Worm (Caenorhabditis elegans) whole organism, young adult: ENCODE results near the gene rgr-1.

Experiments used
- B0035.1 ChIP-seq: sonication (generic microtip); optimal IDR thresholded peaks from 2 replicates; lab custom pipeline; 2016; ENCODE audit warnings: missing genetic modification characterization, mild to moderate bottlenecking, missing compliant biosample characterization, missing genotype, missing genetic modification reagents
- B0261.1 ChIP-seq: sonication (generic microtip); optimal IDR thresholded peaks from 2 replicates; lab custom pipeline; 2016; ENCODE audit warnings: mild to moderate bottlenecking, missing genetic modification characterization, moderate library complexity, missing compliant biosample characterization
- C17E4.6 ChIP-seq: fragments of 200-800 bp; sonication (Bioruptor generic); IDR thresholded peaks from 2 replicates; pipeline ENCODE4 v1.3.6; 2022; ENCODE audit warnings: missing genetic modification reagents, missing genetic modification characterization, missing compliant biosample characterization
- F22D6.2 ChIP-seq: sonication (generic microtip); optimal IDR thresholded peaks from 2 replicates; lab custom pipeline; 2016; ENCODE audit warnings: mild to moderate bottlenecking, missing genetic modification characterization, missing compliant biosample characterization
- F23B12.7 ChIP-seq: sonication (generic microtip); optimal IDR thresholded peaks from 2 replicates; lab custom pipeline; 2017; ENCODE audit warnings: missing genetic modification characterization, mild to moderate bottlenecking, missing compliant biosample characterization, antibody characterized with exemption, moderate library complexity; ENCODE audit not compliant: insufficient read depth
- F39B2.1 ChIP-seq: fragments of 200-800 bp; sonication (Bioruptor generic); IDR thresholded peaks from 2 replicates; pipeline ENCODE4 v1.3.6; 2022; ENCODE audit warnings: missing genetic modification reagents, missing genetic modification characterization, missing compliant biosample characterization
- F49E8.2 ChIP-seq: sonication (generic microtip); optimal IDR thresholded peaks from 3 replicates; lab custom pipeline; 2017; ENCODE audit warnings: missing genetic modification characterization, mild to moderate bottlenecking, missing compliant biosample characterization, antibody characterized with exemption, moderate library complexity; ENCODE audit not compliant: insufficient read depth
- F55B11.4 ChIP-seq: sonication (generic microtip); optimal IDR thresholded peaks from 2 replicates; lab custom pipeline; 2016; ENCODE audit warnings: missing compliant biosample characterization, missing genetic modification characterization, borderline replicate concordance; ENCODE audit not compliant: insufficient read depth
- T26A5.8 ChIP-seq: sonication (generic microtip); optimal IDR thresholded peaks from 2 replicates; lab custom pipeline; 2016; ENCODE audit warnings: missing genetic modification characterization, missing compliant biosample characterization
- ama-1 ChIP-seq, 3 experiments: fragments of 150-350 bp in 1 of 3; sonication (generic microtip) in 2 of 3; optimal IDR thresholded peaks; 2 replicates each; lab custom pipeline; 2014 to 2018; ENCODE audit warnings: missing biosample characterization in 2 of 3, missing genetic modification characterization in 2 of 3, missing genetic modification reagents in 2 of 3
- attf-6 ChIP-seq: fragments of 200-800 bp; sonication (Bioruptor generic); IDR thresholded peaks from 2 replicates; pipeline ENCODE4 v1.3.6; 2022; ENCODE audit warnings: missing genetic modification reagents, missing genetic modification characterization, missing compliant biosample characterization
- bed-2 ChIP-seq: fragments of 200-800 bp; sonication (Bioruptor generic); IDR thresholded peaks from 2 replicates; pipeline ENCODE4 v1.3.6; 2022; ENCODE audit warnings: missing genetic modification reagents, missing genetic modification characterization, missing compliant biosample characterization
- ceh-100 ChIP-seq: fragments of 200-800 bp; sonication (Bioruptor generic); IDR thresholded peaks from 2 replicates; pipeline ENCODE4 v1.3.6; 2022; ENCODE audit warnings: missing genetic modification reagents, missing genetic modification characterization, missing compliant biosample characterization
- ceh-79 ChIP-seq: sonication (generic microtip); optimal IDR thresholded peaks from 2 replicates; lab custom pipeline; 2017; ENCODE audit warnings: mild to moderate bottlenecking, missing genetic modification characterization, missing compliant biosample characterization
- chd-7 ChIP-seq: sonication (generic microtip); optimal IDR thresholded peaks from 2 replicates; lab custom pipeline; 2016; ENCODE audit warnings: mild to moderate bottlenecking, missing genetic modification characterization, moderate library complexity, missing compliant biosample characterization
- dox-1 ChIP-seq: fragments of 200-800 bp; sonication (Bioruptor generic); IDR thresholded peaks from 2 replicates; pipeline ENCODE4 v1.3.6; 2022; ENCODE audit warnings: missing genetic modification reagents, missing genetic modification characterization, missing compliant biosample characterization
- dpff-1 ChIP-seq: sonication (generic microtip); optimal IDR thresholded peaks from 2 replicates; lab custom pipeline; 2017; ENCODE audit warnings: mild to moderate bottlenecking, missing genetic modification characterization, missing compliant biosample characterization
- dpl-1 ChIP-seq: fragments of 150-350 bp; optimal IDR thresholded peaks from 2 replicates; lab custom pipeline; 2014; ENCODE audit warnings: missing biosample characterization, missing genetic modification reagents, missing genetic modification characterization
- fkh-3 ChIP-seq: sonication (generic microtip); optimal IDR thresholded peaks from 2 replicates; lab custom pipeline; 2016; ENCODE audit warnings: mild to moderate bottlenecking, missing genetic modification characterization, missing compliant biosample characterization
- gei-17 ChIP-seq: fragments of 200-800 bp; sonication (Bioruptor generic); optimal IDR thresholded peaks from 2 replicates; lab custom pipeline; 2018; ENCODE audit warnings: mild to moderate bottlenecking, missing genetic modification characterization, missing compliant biosample characterization
- him-1 ChIP-seq: sonication (generic microtip); optimal IDR thresholded peaks from 2 replicates; lab custom pipeline; 2016; ENCODE audit warnings: missing genotype, missing genetic modification reagents, missing genetic modification characterization, missing compliant biosample characterization
- hlh-12 ChIP-seq: sonication (generic microtip); optimal IDR thresholded peaks from 2 replicates; lab custom pipeline; 2016; ENCODE audit warnings: missing genetic modification characterization, missing compliant biosample characterization
- hmg-20 ChIP-seq: fragments of 200-800 bp; sonication (Bioruptor generic); IDR thresholded peaks from 2 replicates; pipeline ENCODE4 v1.3.6; 2022; ENCODE audit warnings: missing genetic modification reagents, missing genetic modification characterization, missing compliant biosample characterization
- hrde-1 ChIP-seq: sonication (generic microtip); optimal IDR thresholded peaks from 2 replicates; lab custom pipeline; 2016; ENCODE audit warnings: missing genetic modification characterization, mild to moderate bottlenecking, missing compliant biosample characterization, moderate library complexity, missing genotype, missing genetic modification reagents, borderline replicate concordance
- lag-1 ChIP-seq: fragments of 200-800 bp; sonication (Bioruptor generic); IDR thresholded peaks from 2 replicates; pipeline ENCODE4 v1.3.6; 2022; ENCODE audit warnings: missing genetic modification reagents, missing genetic modification characterization, missing compliant biosample characterization
- lin-26 ChIP-seq: fragments of 200-800 bp; sonication (Bioruptor generic); IDR thresholded peaks from 2 replicates; pipeline ENCODE4 v1.3.6; 2022; ENCODE audit warnings: missing genetic modification reagents, missing genetic modification characterization, missing compliant biosample characterization
- lin-35 ChIP-seq, 3 experiments: fragments of 150-350 bp in 2 of 3; sonication (generic microtip) in 1 of 3; optimal IDR thresholded peaks; 2 replicates each; lab custom pipeline; 2014 to 2018; ENCODE audit warnings: missing biosample characterization in 3 of 3, missing genetic modification characterization in 3 of 3, missing genetic modification reagents in 3 of 3
- madf-3 ChIP-seq: fragments of 200-800 bp; sonication (Bioruptor generic); IDR thresholded peaks from 2 replicates; pipeline ENCODE4 v1.3.6; 2022; ENCODE audit warnings: missing genetic modification reagents, missing genetic modification characterization, missing compliant biosample characterization
- madf-8 ChIP-seq: fragments of 200-800 bp; sonication (Bioruptor generic); conservative IDR thresholded peaks from 2 replicates; pipeline ENCODE4 v1.3.6; 2022; ENCODE audit warnings: missing genetic modification reagents, missing genetic modification characterization, missing compliant biosample characterization
- mel-28 ChIP-seq: sonication (generic microtip); optimal IDR thresholded peaks from 2 replicates; lab custom pipeline; 2016; ENCODE audit warnings: borderline replicate concordance, mild to moderate bottlenecking, missing genetic modification characterization, missing compliant biosample characterization
- mes-4 ChIP-seq: sonication (generic microtip); optimal IDR thresholded peaks from 2 replicates; lab custom pipeline; 2016; ENCODE audit warnings: missing genotype, missing genetic modification characterization, missing compliant biosample characterization
- nfya-1 ChIP-seq: sonication (generic microtip); optimal IDR thresholded peaks from 2 replicates; lab custom pipeline; 2017; ENCODE audit warnings: antibody characterized with exemption, missing compliant biosample characterization, missing genetic modification characterization, borderline replicate concordance; ENCODE audit not compliant: insufficient read depth
- nhr-179 ChIP-seq: sonication (generic microtip); optimal IDR thresholded peaks from 2 replicates; lab custom pipeline; 2016; ENCODE audit warnings: mild to moderate bottlenecking, missing genetic modification characterization, missing compliant biosample characterization
- nhr-80 ChIP-seq: sonication (generic microtip); optimal IDR thresholded peaks from 2 replicates; lab custom pipeline; 2016; ENCODE audit warnings: missing genetic modification characterization, missing compliant biosample characterization
- nhr-90 ChIP-seq: sonication (generic microtip); optimal IDR thresholded peaks from 2 replicates; lab custom pipeline; 2016; ENCODE audit warnings: missing genotype, mild to moderate bottlenecking, missing genetic modification characterization, missing compliant biosample characterization
- pha-4 ChIP-seq: fragments of 150-350 bp; sonication (generic microtip); optimal IDR thresholded peaks from 2 replicates; lab custom pipeline; 2014; ENCODE audit warnings: missing biosample characterization, missing genetic modification reagents, missing genetic modification characterization
- rcor-1 ChIP-seq: fragments of 200-800 bp; sonication (Bioruptor generic); IDR thresholded peaks from 2 replicates; pipeline ENCODE4 v1.3.6; 2022; ENCODE audit warnings: missing genetic modification reagents, missing genetic modification characterization, missing compliant biosample characterization
- rec-8 ChIP-seq, 2 experiments: sonication (generic microtip); optimal IDR thresholded peaks; 2 replicates each; lab custom pipeline; 2016; ENCODE audit warnings: mild to moderate bottlenecking in 2 of 2, missing genetic modification characterization in 2 of 2, missing genetic modification reagents in 2 of 2, missing genotype in 2 of 2, missing biosample characterization in 1 of 2, missing compliant biosample characterization in 1 of 2, moderate library complexity in 1 of 2
- snpc-1.1 ChIP-seq: sonication (generic microtip); optimal IDR thresholded peaks from 2 replicates; lab custom pipeline; 2017; ENCODE audit warnings: missing genetic modification characterization, mild to moderate bottlenecking, missing compliant biosample characterization, antibody characterized with exemption, moderate library complexity, missing genotype, missing genetic modification reagents; ENCODE audit not compliant: insufficient read depth
- somi-1 ChIP-seq: fragments of 200-800 bp; sonication (Bioruptor generic); optimal IDR thresholded peaks from 2 replicates; lab custom pipeline; 2018; ENCODE audit warnings: mild to moderate bottlenecking, missing genetic modification characterization, missing compliant biosample characterization
- sptf-2 ChIP-seq: fragments of 200-800 bp; sonication (Bioruptor generic); optimal IDR thresholded peaks from 2 replicates; lab custom pipeline; 2018; ENCODE audit warnings: mild to moderate bottlenecking, missing genetic modification characterization, missing compliant biosample characterization
- tlf-1 ChIP-seq: fragments of 200-800 bp; sonication (Bioruptor generic); optimal IDR thresholded peaks from 2 replicates; lab custom pipeline; 2018; ENCODE audit warnings: mild to moderate bottlenecking, missing genetic modification characterization, missing compliant biosample characterization
- unc-130 ChIP-seq: sonication (generic microtip); optimal IDR thresholded peaks from 2 replicates; lab custom pipeline; 2016; ENCODE audit warnings: missing genetic modification reagents, missing genetic modification characterization, missing compliant biosample characterization
- ztf-18 ChIP-seq: sonication (generic microtip); optimal IDR thresholded peaks from 2 replicates; lab custom pipeline; 2016; ENCODE audit warnings: missing genotype, mild to moderate bottlenecking, missing genetic modification characterization, missing compliant biosample characterization
- ztf-22 ChIP-seq: fragments of 200-800 bp; sonication (Bioruptor generic); optimal IDR thresholded peaks from 2 replicates; lab custom pipeline; 2018; ENCODE audit warnings: mild to moderate bottlenecking, missing genetic modification characterization, moderate library complexity, missing compliant biosample characterization
- ztf-28 ChIP-seq: fragments of 200-800 bp; sonication (Bioruptor generic); IDR thresholded peaks from 2 replicates; pipeline ENCODE4 v1.3.6; 2022; ENCODE audit warnings: missing genetic modification reagents, missing genetic modification characterization, missing compliant biosample characterization
- ztf-3 ChIP-seq: fragments of 200-800 bp; sonication (Bioruptor generic); optimal IDR thresholded peaks from 2 replicates; lab custom pipeline; 2018; ENCODE audit warnings: mild to moderate bottlenecking, missing genetic modification characterization, missing compliant biosample characterization

rgr-1 gene

ce11 chrIII:9393114-9393780, at the start of gene rgr-1, which contains the start of gene gpr-2:
Gene rgr-1 (plus strand): TSS chrIII:9393730.
Gene gpr-2 (minus strand): TSS chrIII:9393164.
- TF ChIP-seq F55B11.4 (tag; lab: Kevin White, UChicago) (no peak), rec-8 (tag; optimal IDR thresholded peaks at IDR 0.05; lab: Kevin White, UChicago) (no peak), mel-28 (tag; lab: Kevin White, UChicago) (no peak), somi-1 (GFP tag; lab: Kevin White, UChicago) (no peak), unc-130 (GFP tag; lab: Kevin White, UChicago) (peak; percentile 82), tlf-1 (peak; percentile 90), hlh-12 (no peak), F39B2.1 (GFP tag; lab: Robert Waterston, UW) (no peak), B0261.1 (tag; lab: Kevin White, UChicago) (no peak), sptf-2 (GFP tag; lab: Kevin White, UChicago) (no peak), F22D6.2 (tag; lab: Kevin White, UChicago) (no peak), hmg-20 (GFP tag; lab: Robert Waterston, UW) (no peak), snpc-1.1 (tag; lab: Kevin White, UChicago) (peak; percentile 80), hrde-1 (tag; lab: Kevin White, UChicago) (no peak), gei-17 (GFP tag; lab: Kevin White, UChicago) (no peak), ztf-3 (GFP tag; lab: Kevin White, UChicago) (no peak), pha-4 (tag; lab: Kevin White, UChicago) (no peak), dpl-1 (GFP tag; lab: Kevin White, UChicago) (peak; percentile 92), ztf-22 (GFP tag; lab: Kevin White, UChicago) (no peak), T26A5.8 (no peak), lag-1 (GFP tag; lab: Robert Waterston, UW) (no peak), ceh-79 (no peak), attf-6 (peak; percentile 54; the same call in 1 of the 2 replicates), mes-4 (tag; lab: Kevin White, UChicago) (no peak), nfya-1 (tag; lab: Kevin White, UChicago) (no peak), madf-8 (GFP tag; lab: Robert Waterston, UW) (peak; percentile 96), F49E8.2 (tag; lab: Kevin White, UChicago) (peak; percentile 68), nhr-90 (no peak), ztf-18 (tag; lab: Kevin White, UChicago) (peak; percentile 60), chd-7 (tag; lab: Kevin White, UChicago) (no peak), lin-26 (GFP tag; lab: Robert Waterston, UW) (no peak), bed-2 (no peak), ceh-100 (GFP tag; lab: Robert Waterston, UW) (peak; percentile 60; the same call in 1 of the 2 replicates), him-1 (tag; lab: Kevin White, UChicago) (peak; percentile 32), ztf-28 (GFP tag; lab: Robert Waterston, UW) (no peak), dox-1 (GFP tag; lab: Robert Waterston, UW) (peak; percentile 86), nhr-179 (tag; lab: Kevin White, UChicago) (no peak), lin-35 (GFP tag; optimal IDR thresholded peaks at IDR 0.05; lab: Kevin White, UChicago) (peak in 2 of 3 experiments; percentile 44 to 63), nhr-80 (no peak), rcor-1 (GFP tag; lab: Robert Waterston, UW) (peak; percentile 82), C17E4.6 (GFP tag; lab: Robert Waterston, UW) (peak; percentile 85), madf-3 (GFP tag; lab: Robert Waterston, UW) (peak; percentile 85), F23B12.7 (no peak), dpff-1 (tag; lab: Kevin White, UChicago) (no peak), B0035.1 (tag; lab: Kevin White, UChicago) (no peak), ama-1 (optimal IDR thresholded peaks at IDR 0.05; lab: Kevin White, UChicago) (no peak), ama-1 (GFP tag; optimal IDR thresholded peaks at IDR 0.05; lab: Kevin White, UChicago) (no peak), fkh-3 (tag; lab: Kevin White, UChicago) (no peak)
